Fruit fly (Drosophila melanogaster): ENCODE data around the gene CG34409.

CG34409 gene

dm6 chr3R:9704183-9705007, 41.8 kb downstream of the CG34409 start:
- TF ChIP-seq CG5204 (GFP tag; optimal IDR thresholded peaks at IDR 0.05) (no peak), CG1620 (GFP tag; optimal IDR thresholded peaks at IDR 0.05) (no peak), kay (GFP tag; ENCODE audit: borderline replicate concordance) (no peak), CG7045 (GFP tag; optimal IDR thresholded peaks at IDR 0.05) (peak; percentile 51), pad (GFP tag; optimal IDR thresholded peaks at IDR 0.05) (peak; percentile 91), cic (GFP tag; optimal IDR thresholded peaks at IDR 0.05) (peak; percentile 97), toe (GFP tag; optimal IDR thresholded peaks at IDR 0.05) (peak; percentile 39), Hr96 (GFP tag; optimal IDR thresholded peaks at IDR 0.05) (peak; percentile 37), CG14711 (tag; optimal IDR thresholded peaks at IDR 0.05) (no peak), ovo (GFP tag; optimal IDR thresholded peaks at IDR 0.05) (peak; percentile 96), CG12768 (GFP tag; optimal IDR thresholded peaks at IDR 0.05) (peak; percentile 52), Clk (GFP tag; optimal IDR thresholded peaks at IDR 0.05) (peak; percentile 31), CG33017 (tag; optimal IDR thresholded peaks at IDR 0.05) (no peak), Mnt (GFP tag; optimal IDR thresholded peaks at IDR 0.05) (peak; percentile 64), cnc (optimal IDR thresholded peaks at IDR 0.05) (no peak), Crg-1 (GFP tag; optimal IDR thresholded peaks at IDR 0.05) (peak; percentile 46), bab1 (GFP tag; optimal IDR thresholded peaks at IDR 0.05) (no peak), CG7101 (tag; optimal IDR thresholded peaks at IDR 0.05) (peak; percentile 10), CG11617 (GFP tag; optimal IDR thresholded peaks at IDR 0.05) (no peak), tj (GFP tag; optimal IDR thresholded peaks at IDR 0.05) (peak; percentile 42)

dm6 chr3R:9703273-9703672, 42.9 kb downstream of the CG34409 start:
- TF ChIP-seq CG1620 (GFP tag; optimal IDR thresholded peaks at IDR 0.05), result no peak
- no peak for TF ChIP-seq Hr96 (GFP tag; optimal IDR thresholded peaks at IDR 0.05)
- TF ChIP-seq tj (GFP tag; optimal IDR thresholded peaks at IDR 0.05), result no peak
- no peak for TF ChIP-seq pad (GFP tag; optimal IDR thresholded peaks at IDR 0.05)
- no peak for TF ChIP-seq CG7045 (GFP tag; optimal IDR thresholded peaks at IDR 0.05)
- TF ChIP-seq ovo (GFP tag; optimal IDR thresholded peaks at IDR 0.05), result no peak
- no peak for TF ChIP-seq CG33017 (tag; optimal IDR thresholded peaks at IDR 0.05)
- no peak for TF ChIP-seq toe (GFP tag; optimal IDR thresholded peaks at IDR 0.05)
- no peak for TF ChIP-seq CG5204 (GFP tag; optimal IDR thresholded peaks at IDR 0.05)
- TF ChIP-seq CG14711 (tag; optimal IDR thresholded peaks at IDR 0.05), result no peak

dm6 chr3R:9702567-9702966, 43.6 kb downstream of the CG34409 start:
- no peak for TF ChIP-seq CG5204 (GFP tag; optimal IDR thresholded peaks at IDR 0.05)
- peak; percentile 79 for TF ChIP-seq kay (GFP tag; ENCODE audit: borderline replicate concordance)
- no peak for TF ChIP-seq Crg-1 (GFP tag; optimal IDR thresholded peaks at IDR 0.05)
- TF ChIP-seq CG7101 (tag; optimal IDR thresholded peaks at IDR 0.05), result peak; percentile 52
- TF ChIP-seq Mnt (GFP tag; optimal IDR thresholded peaks at IDR 0.05), result peak; percentile 1
- no peak for TF ChIP-seq CG11617 (GFP tag; optimal IDR thresholded peaks at IDR 0.05)
- no peak for TF ChIP-seq cnc (optimal IDR thresholded peaks at IDR 0.05)
- TF ChIP-seq bab1 (GFP tag; optimal IDR thresholded peaks at IDR 0.05), result peak; percentile 76
- TF ChIP-seq Hr96 (GFP tag; optimal IDR thresholded peaks at IDR 0.05), result no peak
- peak; percentile 53 for TF ChIP-seq CG14711 (tag; optimal IDR thresholded peaks at IDR 0.05)
- TF ChIP-seq Clk (GFP tag; optimal IDR thresholded peaks at IDR 0.05), result no peak
- TF ChIP-seq ovo (GFP tag; optimal IDR thresholded peaks at IDR 0.05), result no peak

- no peak for TF ChIP-seq CG7101 (tag; optimal IDR thresholded peaks at IDR 0.05)
- no peak for TF ChIP-seq ovo (GFP tag; optimal IDR thresholded peaks at IDR 0.05)
- TF ChIP-seq Crg-1 (GFP tag; optimal IDR thresholded peaks at IDR 0.05), result no peak
- TF ChIP-seq CG33017 (tag; optimal IDR thresholded peaks at IDR 0.05), result no peak
- TF ChIP-seq cnc (optimal IDR thresholded peaks at IDR 0.05), result no peak
- TF ChIP-seq CG1620 (GFP tag; optimal IDR thresholded peaks at IDR 0.05), result no peak
- TF ChIP-seq tj (GFP tag; optimal IDR thresholded peaks at IDR 0.05), result no peak
- no peak for TF ChIP-seq CG5204 (GFP tag; optimal IDR thresholded peaks at IDR 0.05)
- TF ChIP-seq CG12768 (GFP tag; optimal IDR thresholded peaks at IDR 0.05), result no peak
- no peak for TF ChIP-seq pad (GFP tag; optimal IDR thresholded peaks at IDR 0.05)
- no peak for TF ChIP-seq bab1 (GFP tag; optimal IDR thresholded peaks at IDR 0.05)
- no peak for TF ChIP-seq Hr96 (GFP tag; optimal IDR thresholded peaks at IDR 0.05)
- TF ChIP-seq CG11617 (GFP tag; optimal IDR thresholded peaks at IDR 0.05), result no peak
Measured at dm6 chr3R:9701897-9702296, 44.3 kb downstream of the CG34409 start.

- TF ChIP-seq CG1620 (GFP tag; optimal IDR thresholded peaks at IDR 0.05) (peak; percentile 10), bab1 (GFP tag; optimal IDR thresholded peaks at IDR 0.05) (no peak), CG7045 (GFP tag; optimal IDR thresholded peaks at IDR 0.05) (no peak), CG11617 (GFP tag; optimal IDR thresholded peaks at IDR 0.05) (no peak), Hr96 (GFP tag; optimal IDR thresholded peaks at IDR 0.05) (no peak), CG7101 (tag; optimal IDR thresholded peaks at IDR 0.05) (no peak), cic (GFP tag; optimal IDR thresholded peaks at IDR 0.05) (peak; percentile 33), Crg-1 (GFP tag; optimal IDR thresholded peaks at IDR 0.05) (no peak), Clk (GFP tag; optimal IDR thresholded peaks at IDR 0.05) (no peak), kay (GFP tag; ENCODE audit: borderline replicate concordance) (no peak), CG14711 (tag; optimal IDR thresholded peaks at IDR 0.05) (no peak), Mnt (GFP tag; optimal IDR thresholded peaks at IDR 0.05) (no peak), toe (GFP tag; optimal IDR thresholded peaks at IDR 0.05) (no peak), CG33017 (tag; optimal IDR thresholded peaks at IDR 0.05) (no peak), tj (GFP tag; optimal IDR thresholded peaks at IDR 0.05) (no peak), CG12768 (GFP tag; optimal IDR thresholded peaks at IDR 0.05) (peak; percentile 45), pad (GFP tag; optimal IDR thresholded peaks at IDR 0.05) (no peak), CG5204 (GFP tag; optimal IDR thresholded peaks at IDR 0.05) (no peak), ovo (GFP tag; optimal IDR thresholded peaks at IDR 0.05) (no peak)
Measured at dm6 chr3R:9701148-9701703, 44.9 kb downstream of the CG34409 start.

Measured in whole organism, adult.